Worm (Caenorhabditis elegans): ENCODE data around the gene srt-55.

DNA sequence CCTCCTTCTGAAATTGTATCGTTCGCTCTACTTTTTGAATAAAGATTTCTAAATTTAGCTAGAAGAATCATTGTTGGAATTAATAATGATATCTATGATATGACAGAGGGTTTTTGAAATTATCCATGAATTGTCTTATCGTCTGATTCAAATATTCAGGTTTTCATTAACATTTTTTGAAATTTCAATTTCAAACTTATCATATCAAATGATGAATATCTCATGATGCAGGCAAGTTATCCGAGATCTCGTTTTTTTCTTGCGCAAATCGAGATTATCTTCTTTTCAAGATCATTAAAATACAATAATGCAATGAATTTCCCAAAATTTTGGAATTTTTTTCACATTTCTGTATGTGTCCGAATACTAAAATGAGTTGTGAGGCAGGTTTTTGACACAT is 8.3 kb downstream of the srt-55 start, which contains the start of gene spop-1:
- TF ChIP-seq ceh-13 (GFP tag; optimal IDR thresholded peaks at IDR 0.05) (no peak), ets-7 (tag; optimal IDR thresholded peaks at IDR 0.05) (no peak), flt-1 (GFP tag; IDR thresholded peaks at IDR 0.05) (no peak), ceh-36 (tag; optimal IDR thresholded peaks at IDR 0.05) (no peak), hnd-1 (tag; optimal IDR thresholded peaks at IDR 0.05) (no peak)
